Worm (Caenorhabditis elegans) whole organism, late embryonic: ENCODE data around the gene nlp-35.

Source experiments
- C38D4.7 ChIP-seq: fragments of 200-800 bp; sonication (Bioruptor generic); optimal IDR thresholded peaks from 2 replicates; lab custom pipeline; 2018; ENCODE audit warnings: mild to moderate bottlenecking, missing genetic modification characterization, moderate library complexity, missing compliant biosample characterization
- F13H6.1 ChIP-seq: sonication (generic microtip); optimal IDR thresholded peaks from 2 replicates; lab custom pipeline; 2016; ENCODE audit warnings: missing genetic modification characterization, missing compliant biosample characterization
- ceh-18 ChIP-seq: sonication (generic microtip); optimal IDR thresholded peaks from 2 replicates; lab custom pipeline; 2016; ENCODE audit warnings: missing genetic modification characterization, missing compliant biosample characterization
- ceh-19 ChIP-seq: fragments of 200-800 bp; sonication (Bioruptor generic); optimal IDR thresholded peaks from 2 replicates; lab custom pipeline; 2018; ENCODE audit warnings: mild to moderate bottlenecking, missing genetic modification characterization, missing compliant biosample characterization
- ceh-2 ChIP-seq: sonication (generic microtip); optimal IDR thresholded peaks from 2 replicates; lab custom pipeline; 2016; ENCODE audit warnings: missing genotype, missing genetic modification characterization, missing compliant biosample characterization
- ceh-30 ChIP-seq: fragments of 150-350 bp; optimal IDR thresholded peaks from 2 replicates; lab custom pipeline; 2014; ENCODE audit warnings: missing biosample characterization, missing genetic modification characterization
- ceh-31 ChIP-seq: sonication (generic microtip); optimal IDR thresholded peaks from 2 replicates; lab custom pipeline; 2016; ENCODE audit warnings: missing genetic modification characterization, missing compliant biosample characterization
- ceh-34 ChIP-seq: sonication (generic microtip); optimal IDR thresholded peaks from 2 replicates; lab custom pipeline; 2016; ENCODE audit warnings: mild to moderate bottlenecking, missing genetic modification characterization, missing compliant biosample characterization
- ceh-6 ChIP-seq: fragments of 200-800 bp; sonication (Bioruptor generic); optimal IDR thresholded peaks from 2 replicates; lab custom pipeline; 2018; ENCODE audit warnings: mild to moderate bottlenecking, missing genetic modification characterization, missing compliant biosample characterization
- elt-2 ChIP-seq: sonication (generic microtip); optimal IDR thresholded peaks from 2 replicates; lab custom pipeline; 2016; ENCODE audit warnings: missing genetic modification reagents, missing genetic modification characterization, missing compliant biosample characterization
- ets-4 ChIP-seq: sonication (generic microtip); optimal IDR thresholded peaks from 2 replicates; lab custom pipeline; 2016; ENCODE audit warnings: missing genetic modification characterization, missing compliant biosample characterization
- fax-1 ChIP-seq: sonication (generic microtip); optimal IDR thresholded peaks from 2 replicates; lab custom pipeline; 2016; ENCODE audit warnings: missing genotype, missing genetic modification characterization, missing compliant biosample characterization
- fkh-6 ChIP-seq: sonication (generic microtip); optimal IDR thresholded peaks from 2 replicates; lab custom pipeline; 2016; ENCODE audit warnings: missing genetic modification characterization, missing compliant biosample characterization
- hlh-6 ChIP-seq: sonication (generic microtip); optimal IDR thresholded peaks from 2 replicates; lab custom pipeline; 2016; ENCODE audit warnings: missing genotype, missing genetic modification characterization, missing compliant biosample characterization
- mec-3 ChIP-seq: sonication (generic microtip); optimal IDR thresholded peaks from 2 replicates; lab custom pipeline; 2016; ENCODE audit warnings: borderline replicate concordance, missing genetic modification characterization, missing compliant biosample characterization
- nhr-11 ChIP-seq: fragments of 150-350 bp; optimal IDR thresholded peaks from 2 replicates; lab custom pipeline; 2014; ENCODE audit warnings: missing biosample characterization, missing genetic modification characterization
- nhr-232 ChIP-seq: sonication (generic microtip); optimal IDR thresholded peaks from 2 replicates; lab custom pipeline; 2016; ENCODE audit warnings: missing genetic modification characterization, missing compliant biosample characterization
- npax-4 ChIP-seq: sonication (generic microtip); optimal IDR thresholded peaks from 2 replicates; lab custom pipeline; 2016; ENCODE audit warnings: missing genetic modification characterization, missing compliant biosample characterization
- odd-2 ChIP-seq: sonication (generic microtip); optimal IDR thresholded peaks from 2 replicates; lab custom pipeline; 2017; ENCODE audit warnings: antibody characterized with exemption, mild to moderate bottlenecking, missing genetic modification characterization, missing compliant biosample characterization
- pag-3 ChIP-seq: sonication (generic microtip); optimal IDR thresholded peaks from 2 replicates; lab custom pipeline; 2016; ENCODE audit warnings: missing compliant biosample characterization, missing genetic modification characterization, borderline replicate concordance
- pat-9 ChIP-seq: fragments of 200-800 bp; sonication (Bioruptor generic); optimal IDR thresholded peaks from 2 replicates; lab custom pipeline; 2018; ENCODE audit warnings: mild to moderate bottlenecking, missing genetic modification characterization, moderate library complexity, missing compliant biosample characterization
- pax-1 ChIP-seq: fragments of 150-350 bp; optimal IDR thresholded peaks from 2 replicates; lab custom pipeline; 2014; ENCODE audit warnings: missing biosample characterization, missing genetic modification characterization
- pha-4 ChIP-seq: fragments of 150-350 bp; optimal IDR thresholded peaks from 2 replicates; lab custom pipeline; 2018; ENCODE audit warnings: missing biosample characterization, missing genetic modification reagents, missing genetic modification characterization
- sox-4 ChIP-seq: sonication (generic microtip); optimal IDR thresholded peaks from 2 replicates; lab custom pipeline; 2017; ENCODE audit warnings: mild to moderate bottlenecking, missing genetic modification characterization, inconsistent platforms, missing compliant biosample characterization
- tbx-2 ChIP-seq: sonication (generic microtip); optimal IDR thresholded peaks from 2 replicates; lab custom pipeline; 2016; ENCODE audit warnings: missing genetic modification characterization, missing compliant biosample characterization
- tbx-7 ChIP-seq: sonication (generic microtip); optimal IDR thresholded peaks from 2 replicates; lab custom pipeline; 2016; ENCODE audit warnings: missing genotype, missing genetic modification characterization, missing compliant biosample characterization
- unc-42 ChIP-seq: sonication (generic microtip); optimal IDR thresholded peaks from 2 replicates; lab custom pipeline; 2016; ENCODE audit warnings: missing genotype, missing genetic modification characterization, missing compliant biosample characterization
- unc-55 ChIP-seq: sonication (generic microtip); optimal IDR thresholded peaks from 2 replicates; lab custom pipeline; 2017; ENCODE audit warnings: missing biosample characterization, missing genetic modification reagents, missing genetic modification characterization
- zip-5 ChIP-seq: sonication (generic microtip); optimal IDR thresholded peaks from 2 replicates; lab custom pipeline; 2016; ENCODE audit warnings: missing genetic modification characterization, missing compliant biosample characterization
- ztf-16 ChIP-seq: sonication (generic microtip); optimal IDR thresholded peaks from 2 replicates; lab custom pipeline; 2017; ENCODE audit warnings: missing genetic modification characterization, missing compliant biosample characterization

nlp-35 gene

DNA sequence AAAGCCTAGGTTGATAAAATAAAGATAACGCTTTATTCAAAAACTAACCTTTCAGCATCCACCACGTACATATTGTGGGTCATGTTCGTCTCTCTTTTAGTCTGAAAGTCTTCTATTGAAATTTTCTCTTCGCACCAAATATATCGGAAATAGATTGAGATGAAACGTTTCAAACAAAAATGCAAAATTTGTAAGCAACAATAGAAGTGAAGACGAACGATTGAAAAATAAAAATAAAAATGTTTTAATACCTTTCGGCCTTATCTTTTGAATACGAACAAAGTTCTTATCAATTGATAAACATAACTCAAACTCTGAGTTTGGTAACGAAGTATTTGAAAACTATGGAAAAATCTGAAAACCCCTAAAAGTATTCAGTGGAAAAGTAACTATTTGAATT is 14.3 kb upstream of the nlp-35 start, which contains the start of gene F56H11.2 (continued):
- TF ChIP-seq ceh-31 (tag; lab: Kevin White, UChicago): no peak
- TF ChIP-seq pha-4 (tag; lab: Kevin White, UChicago): no peak
- TF ChIP-seq ets-4 (tag; lab: Kevin White, UChicago): no peak

DNA sequence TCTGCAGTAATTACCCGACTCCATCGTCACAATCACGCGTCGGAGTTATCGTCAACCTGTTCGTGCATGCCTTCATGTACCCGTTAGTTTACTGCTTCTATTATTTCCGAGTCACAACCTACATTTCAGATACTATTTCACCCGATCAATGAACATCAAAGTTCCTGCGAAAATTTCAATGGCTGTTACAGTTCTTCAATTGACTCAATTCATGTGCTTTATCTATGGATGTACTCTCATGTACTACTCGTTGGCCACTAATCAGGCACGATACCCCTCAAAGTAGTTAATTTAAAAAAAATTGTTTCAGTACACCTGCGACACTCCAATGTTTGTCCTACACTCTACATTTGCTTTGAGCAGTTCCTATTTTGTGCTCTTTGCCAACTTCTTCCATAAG is 12.0 kb upstream of the nlp-35 start:
- TF ChIP-seq fax-1 (tag; lab: Kevin White, UChicago): no peak
- TF ChIP-seq, all 69 proteins: peak for 0

DNA sequence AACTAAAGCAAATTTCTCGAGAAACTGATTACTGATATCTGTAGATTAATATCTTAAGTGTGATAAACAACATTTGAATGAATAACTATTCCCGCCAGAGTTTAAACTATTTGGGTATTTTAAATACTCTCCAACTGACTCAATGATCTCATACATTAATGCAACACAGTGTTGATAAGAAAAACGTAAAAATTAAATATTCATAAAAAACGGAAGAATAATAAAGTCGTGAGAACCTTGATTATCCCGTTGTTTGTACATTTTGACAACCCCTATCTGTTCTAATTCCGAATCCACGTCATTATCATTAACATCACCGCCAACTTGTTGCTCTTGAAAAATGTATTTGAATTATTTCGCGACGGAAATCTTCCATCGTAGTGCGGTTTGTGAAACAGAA is 10.9 kb upstream of the nlp-35 start, which contains the start of gene elo-7:
TSS of gene elo-7 (plus strand) at position 301 of the 400 bp plus-strand sequence.
- no peak for TF ChIP-seq npax-4 (tag; lab: Kevin White, UChicago)
- TF ChIP-seq, all 69 proteins: peak for 0

DNA sequence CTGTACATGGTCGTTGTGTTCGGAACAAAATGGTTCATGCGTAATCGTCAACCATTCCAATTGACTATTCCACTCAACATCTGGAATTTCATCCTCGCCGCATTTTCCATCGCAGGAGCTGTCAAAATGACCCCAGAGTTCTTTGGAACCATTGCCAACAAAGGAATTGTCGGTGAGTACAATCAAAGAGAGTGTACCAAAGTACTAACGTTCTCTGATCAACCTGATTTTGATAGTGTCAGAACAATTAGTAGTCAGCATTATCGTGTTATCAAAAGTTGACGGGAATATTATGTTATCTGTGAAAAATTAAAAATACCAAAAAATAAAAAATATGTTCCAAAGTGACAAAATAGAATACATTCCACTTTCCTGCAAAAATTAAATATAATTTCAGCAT is 8.3 kb upstream of the nlp-35 start:
- no peak for TF ChIP-seq ceh-34 (tag; lab: Kevin White, UChicago)
- no peak for TF ChIP-seq pag-3 (tag; lab: Kevin White, UChicago)
- no peak for TF ChIP-seq nhr-232 (tag; lab: Kevin White, UChicago)
- no peak for TF ChIP-seq ceh-19 (GFP tag; lab: Kevin White, UChicago)
- TF ChIP-seq ceh-6 (GFP tag; lab: Kevin White, UChicago): no peak
- TF ChIP-seq ceh-30 (tag; lab: Kevin White, UChicago): no peak
- TF ChIP-seq C38D4.7 (GFP tag; lab: Kevin White, UChicago): no peak
- TF ChIP-seq zip-5 (tag; lab: Kevin White, UChicago): no peak
- TF ChIP-seq ceh-2: no peak

DNA sequence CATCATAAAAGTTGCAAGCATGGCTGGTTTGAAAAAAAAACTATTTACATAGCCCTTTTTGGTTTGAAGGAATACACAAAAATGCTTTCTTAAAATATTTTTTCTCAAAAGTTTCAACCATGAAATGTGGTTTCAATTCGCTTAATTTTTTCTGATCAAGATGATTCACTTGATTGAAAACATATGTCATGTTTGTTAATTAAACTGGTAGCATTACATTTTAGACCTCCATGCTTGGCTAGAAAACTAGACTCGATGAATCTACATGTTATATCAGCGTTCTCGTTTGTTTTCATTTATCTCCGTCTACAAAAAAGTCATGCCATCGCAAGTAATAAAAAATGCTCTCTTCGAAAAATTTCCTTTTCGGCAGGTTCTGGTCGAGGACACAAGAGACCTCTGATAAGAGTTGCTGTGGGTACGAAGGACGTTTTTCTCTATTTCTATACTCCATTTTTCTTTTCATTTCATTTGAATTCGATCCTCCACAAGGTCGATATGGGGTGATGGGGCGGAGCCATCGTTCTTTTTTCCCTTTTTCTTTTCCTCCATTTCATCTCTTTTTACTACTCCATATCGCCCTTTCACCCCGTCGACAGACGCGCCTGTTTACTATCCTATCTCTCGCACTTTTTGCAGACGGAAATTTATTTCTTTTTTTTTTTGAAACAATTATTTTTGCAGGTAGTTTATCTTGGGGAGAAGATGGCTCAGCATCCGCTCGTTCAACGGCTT is 7.1 kb upstream of the nlp-35 start, which contains the start of gene elo-1:
TSS of gene elo-1 (plus strand) at position 685 of the 735 bp plus-strand sequence.
- TF ChIP-seq ztf-16 (tag; lab: Kevin White, UChicago) (no peak), ceh-18 (tag; lab: Kevin White, UChicago) (no peak), sox-4 (tag; lab: Kevin White, UChicago) (no peak), pat-9 (tag; lab: Kevin White, UChicago) (no peak), elt-2 (tag; lab: Kevin White, UChicago) (no peak), tbx-2 (tag; lab: Kevin White, UChicago) (no peak), fkh-6 (tag; lab: Kevin White, UChicago) (no peak), unc-55 (GFP tag; lab: Kevin White, UChicago) (no peak), F13H6.1 (tag; lab: Kevin White, UChicago) (no peak), mec-3 (no peak), tbx-7 (tag; lab: Kevin White, UChicago) (no peak), odd-2 (tag; lab: Kevin White, UChicago) (no peak), ceh-31 (tag; lab: Kevin White, UChicago) (no peak), C38D4.7 (GFP tag; lab: Kevin White, UChicago) (no peak), hlh-6 (tag; lab: Kevin White, UChicago) (no peak), pax-1 (tag; lab: Kevin White, UChicago) (no peak), nhr-11 (no peak)
- TF ChIP-seq, all 69 proteins: peak for 0

DNA sequence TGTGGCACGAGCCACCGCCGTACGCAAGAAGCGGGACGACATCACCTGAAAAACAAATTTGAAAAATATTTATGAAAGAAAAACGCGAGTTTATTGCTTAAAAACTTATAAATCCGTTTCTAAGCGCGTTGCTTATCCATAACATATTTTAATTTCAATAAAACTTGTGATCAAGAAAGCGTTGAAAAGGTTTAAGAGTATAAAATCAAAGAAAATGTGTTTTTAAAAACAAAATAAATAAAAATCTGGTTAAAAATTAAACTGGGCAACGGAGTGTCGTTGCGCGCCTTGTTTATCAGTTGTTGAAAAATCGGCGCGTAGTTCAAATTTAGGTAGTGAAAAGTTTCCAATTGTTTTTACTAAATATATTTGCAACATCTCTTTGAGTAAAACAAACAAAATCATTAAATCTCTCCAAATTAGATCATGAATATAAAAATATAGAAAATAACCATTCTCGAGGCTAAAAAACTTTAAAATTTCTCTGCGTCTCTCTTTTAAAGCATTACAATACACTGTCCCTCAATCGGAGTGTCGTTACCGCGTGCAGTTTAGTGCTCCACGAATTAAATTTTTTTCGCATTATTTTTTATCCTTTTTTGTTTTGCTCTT is 6.2 kb upstream of the nlp-35 start, which contains the start of gene ndua-5:
TSS of gene ndua-5 (minus strand) at position 51 of the 612 bp plus-strand sequence.
- no peak for TF ChIP-seq pha-4 (tag; lab: Kevin White, UChicago)
- peak; percentile 60 for TF ChIP-seq unc-42 (tag; lab: Kevin White, UChicago)
